Fruit fly (Drosophila melanogaster) whole organism, embryonic: ENCODE measurements around the gene CG6923.

ENCODE experiments used
- Blimp-1 ChIP-seq: fragments of 200-800 bp; sonication (Bioruptor generic); optimal IDR thresholded peaks from 3 replicates; lab custom pipeline; 2018; ENCODE audit warnings: missing biosample characterization, missing genetic modification characterization, mild to moderate bottlenecking, moderate library complexity, missing genetic modification reagents
- C15 ChIP-seq: fragments of 200-800 bp; sonication (Bioruptor generic); IDR thresholded peaks from 3 replicates; pipeline ENCODE4 v1.3.6; 2022; ENCODE audit warnings: missing biosample characterization, missing genetic modification characterization
- CG10321 ChIP-seq: fragments of 200-800 bp; sonication (Bioruptor generic); IDR thresholded peaks from 2 replicates; pipeline ENCODE4 v1.3.6; 2022; ENCODE audit warnings: missing biosample characterization, missing genetic modification characterization
- CG10366 ChIP-seq: fragments of 200-800 bp; sonication (Bioruptor generic); IDR thresholded peaks from 2 replicates; pipeline ENCODE4 v1.3.6; 2022; ENCODE audit warnings: missing biosample characterization, missing genetic modification characterization
- CG10462 ChIP-seq: fragments of 200-800 bp; sonication (Bioruptor generic); optimal IDR thresholded peaks from 2 replicates; lab custom pipeline; 2016; ENCODE audit warnings: missing biosample characterization, missing genetic modification characterization
- CG11504 ChIP-seq: fragments of 200-800 bp; sonication (Bioruptor generic); optimal IDR thresholded peaks from 3 replicates; lab custom pipeline; 2019; ENCODE audit warnings: missing biosample characterization, mild to moderate bottlenecking, missing genetic modification characterization, moderate library complexity
- CG11696 ChIP-seq: fragments of 200-800 bp; sonication (Bioruptor generic); IDR thresholded peaks from 2 replicates; pipeline ENCODE4 v1.3.6; 2022; ENCODE audit warnings: missing biosample characterization, missing genetic modification characterization
- CG13287 ChIP-seq: fragments of 200-800 bp; sonication (Bioruptor generic); IDR thresholded peaks from 2 replicates; pipeline ENCODE4 v1.3.6; 2022; ENCODE audit warnings: missing biosample characterization, missing genetic modification characterization; ENCODE audit not compliant: partially characterized antibody
- CG14014 ChIP-seq: fragments of 200-800 bp; sonication (Bioruptor generic); IDR thresholded peaks from 2 replicates; pipeline ENCODE4 v1.3.6; 2022; ENCODE audit warnings: missing biosample characterization, missing genetic modification characterization
- CG15514 ChIP-seq: fragments of 200-800 bp; sonication (Bioruptor generic); optimal IDR thresholded peaks from 3 replicates; lab custom pipeline; 2017; ENCODE audit warnings: missing biosample characterization, missing genetic modification characterization, mild to moderate bottlenecking, moderate library complexity, missing genetic modification reagents
- CG15601 ChIP-seq: fragments of 200-800 bp; sonication (Bioruptor generic); optimal IDR thresholded peaks from 3 replicates; lab custom pipeline; 2019; ENCODE audit warnings: missing biosample characterization, mild to moderate bottlenecking, missing genetic modification characterization, moderate library complexity
- CG16863 ChIP-seq: fragments of 200-800 bp; sonication (Bioruptor generic); optimal IDR thresholded peaks from 3 replicates; lab custom pipeline; 2016; ENCODE audit warnings: missing biosample characterization, missing genetic modification characterization
- CG17361 ChIP-seq: fragments of 200-800 bp; sonication (Bioruptor generic); IDR thresholded peaks from 3 replicates; pipeline ENCODE4 v1.3.6; 2022; ENCODE audit warnings: missing biosample characterization, missing genetic modification characterization
- CG1832 ChIP-seq: fragments of 200-800 bp; sonication (Bioruptor generic); optimal IDR thresholded peaks from 2 replicates; lab custom pipeline; 2017; ENCODE audit warnings: missing biosample characterization, mild to moderate bottlenecking, missing genetic modification characterization, inconsistent platforms
- CG18599 ChIP-seq: fragments of 200-800 bp; sonication (Bioruptor generic); optimal IDR thresholded peaks from 3 replicates; lab custom pipeline; 2017; ENCODE audit warnings: missing biosample characterization, missing genetic modification characterization, mild to moderate bottlenecking, moderate library complexity, missing genetic modification reagents
- CG2116 ChIP-seq: fragments of 200-800 bp; sonication (Bioruptor generic); optimal IDR thresholded peaks from 3 replicates; lab custom pipeline; 2018; ENCODE audit warnings: missing biosample characterization, mild to moderate bottlenecking, missing genetic modification characterization
- CG4328 ChIP-seq: fragments of 200-800 bp; sonication (Bioruptor generic); optimal IDR thresholded peaks from 3 replicates; lab custom pipeline; 2017; ENCODE audit warnings: missing biosample characterization, missing genetic modification reagents, missing genetic modification characterization
- CG5180 ChIP-seq: fragments of 200-800 bp; sonication (Bioruptor generic); optimal IDR thresholded peaks from 3 replicates; lab custom pipeline; 2017; ENCODE audit warnings: missing biosample characterization, missing genetic modification characterization, mild to moderate bottlenecking, moderate library complexity, missing genetic modification reagents
- CG6175 ChIP-seq: fragments of 200-800 bp; sonication (Bioruptor generic); IDR thresholded peaks from 3 replicates; pipeline ENCODE4 v1.3.6; 2022; ENCODE audit warnings: missing biosample characterization, missing genetic modification characterization
- CG6791 ChIP-seq: fragments of 200-800 bp; sonication (Bioruptor generic); IDR thresholded peaks from 3 replicates; pipeline ENCODE4 v1.3.6; 2022; ENCODE audit warnings: missing biosample characterization, missing genetic modification characterization; ENCODE audit not compliant: partially characterized antibody
- CG7928 ChIP-seq: fragments of 200-800 bp; sonication (Bioruptor generic); optimal IDR thresholded peaks from 2 replicates; lab custom pipeline; 2017; ENCODE audit warnings: missing biosample characterization, mild to moderate bottlenecking, missing genetic modification characterization
- CG9727 ChIP-seq: fragments of 200-800 bp; sonication (Bioruptor generic); optimal IDR thresholded peaks from 3 replicates; lab custom pipeline; 2017; ENCODE audit warnings: missing biosample characterization, mild to moderate bottlenecking, missing genetic modification characterization
- CTCF ChIP-seq: fragments of 200-800 bp; sonication (Bioruptor generic); optimal IDR thresholded peaks from 2 replicates; lab custom pipeline; 2017; ENCODE audit warnings: missing biosample characterization, mild to moderate bottlenecking, missing genetic modification characterization, moderate library complexity
- Dbx ChIP-seq: fragments of 200-800 bp; sonication (Bioruptor generic); IDR thresholded peaks from 3 replicates; pipeline ENCODE4 v1.3.6; 2022; ENCODE audit warnings: missing biosample characterization, missing genetic modification characterization
- Dfd ChIP-seq, 2 experiments: fragments of >200 bp; optimal IDR thresholded peaks; 2 replicates each; lab custom pipeline; 2017; ENCODE audit warnings: missing biosample characterization in 2 of 2, missing genetic modification characterization in 2 of 2
- Gug ChIP-seq: fragments of 200-800 bp; sonication (Bioruptor generic); IDR thresholded peaks from 4 replicates; pipeline ENCODE4 v1.3.6; 2022; ENCODE audit warnings: missing biosample characterization, missing genetic modification characterization
- Hmr ChIP-seq: fragments of 200-800 bp; sonication (Bioruptor generic); optimal IDR thresholded peaks from 3 replicates; lab custom pipeline; 2017; ENCODE audit warnings: mild to moderate bottlenecking, missing biosample characterization, missing genetic modification reagents, missing genetic modification characterization
- Med ChIP-seq: fragments of 200-800 bp; sonication (Bioruptor generic); peaks from one replicate; lab custom pipeline; 2016; ENCODE audit warnings: missing biosample characterization, missing genetic modification characterization, mild to moderate bottlenecking, inconsistent platforms, moderate library complexity
- Nf-YC ChIP-seq: fragments of 200-800 bp; optimal IDR thresholded peaks from 3 replicates; lab custom pipeline; 2019; ENCODE audit warnings: missing biosample characterization, mild to moderate bottlenecking, missing genetic modification characterization, moderate library complexity
- Taf1 ChIP-seq: fragments of 200-800 bp; sonication (Bioruptor generic); IDR thresholded peaks from 2 replicates; pipeline ENCODE4 v1.3.6; 2022; ENCODE audit warnings: missing biosample characterization, missing genetic modification characterization
- caup ChIP-seq: fragments of 200-800 bp; sonication (Bioruptor generic); optimal IDR thresholded peaks from 3 replicates; lab custom pipeline; 2017; ENCODE audit warnings: missing biosample characterization, mild to moderate bottlenecking, missing genetic modification characterization, moderate library complexity; ENCODE audit not compliant: severe bottlenecking
- cwo ChIP-seq: fragments of 200-800 bp; sonication (Bioruptor generic); optimal IDR thresholded peaks from 3 replicates; lab custom pipeline; 2017; ENCODE audit warnings: missing biosample characterization, missing genetic modification characterization, mild to moderate bottlenecking, moderate library complexity, missing genetic modification reagents
- dmrt99B ChIP-seq: fragments of 200-800 bp; sonication (Bioruptor generic); optimal IDR thresholded peaks from 2 replicates; lab custom pipeline; 2018; ENCODE audit warnings: missing biosample characterization, mild to moderate bottlenecking, missing genetic modification characterization, moderate library complexity
- gfzf ChIP-seq: fragments of 200-800 bp; sonication (Bioruptor generic); optimal IDR thresholded peaks from 2 replicates; lab custom pipeline; 2016; ENCODE audit warnings: missing biosample characterization, mild to moderate bottlenecking, missing genetic modification characterization, moderate library complexity
- grn ChIP-seq: fragments of 200-800 bp; sonication (Bioruptor generic); optimal IDR thresholded peaks from 3 replicates; lab custom pipeline; 2017; ENCODE audit warnings: missing biosample characterization, missing genetic modification characterization
- ham ChIP-seq: fragments of 200-800 bp; sonication (Bioruptor generic); IDR thresholded peaks from 2 replicates; pipeline ENCODE4 v1.3.6; 2022; ENCODE audit warnings: missing biosample characterization, missing genetic modification characterization
- her ChIP-seq: fragments of 200-800 bp; sonication (Bioruptor generic); optimal IDR thresholded peaks from 2 replicates; lab custom pipeline; 2016; ENCODE audit warnings: missing biosample characterization, missing genetic modification characterization
- mirr ChIP-seq: fragments of 200-800 bp; sonication (Bioruptor generic); optimal IDR thresholded peaks from 3 replicates; lab custom pipeline; 2018; ENCODE audit warnings: missing biosample characterization, mild to moderate bottlenecking, missing genetic modification characterization
- nerfin-1 ChIP-seq: fragments of 200-800 bp; sonication (Bioruptor generic); optimal IDR thresholded peaks from 3 replicates; lab custom pipeline; 2019; ENCODE audit warnings: missing biosample characterization, mild to moderate bottlenecking, missing genetic modification characterization, moderate library complexity
- nom ChIP-seq: fragments of 200-800 bp; sonication (Bioruptor generic); optimal IDR thresholded peaks from 2 replicates; lab custom pipeline; 2017; ENCODE audit warnings: missing biosample characterization, missing genetic modification characterization, mild to moderate bottlenecking, moderate library complexity, missing genetic modification reagents
- pnt ChIP-seq: fragments of 200-800 bp; sonication (Bioruptor generic); optimal IDR thresholded peaks from 3 replicates; lab custom pipeline; 2016; ENCODE audit warnings: missing biosample characterization, missing genetic modification characterization
- schlank ChIP-seq: fragments of 200-800 bp; sonication (Bioruptor generic); optimal IDR thresholded peaks from 2 replicates; lab custom pipeline; 2018; ENCODE audit warnings: missing biosample characterization, mild to moderate bottlenecking, missing genetic modification characterization
- seq ChIP-seq: fragments of 200-800 bp; sonication (Bioruptor generic); IDR thresholded peaks from 2 replicates; pipeline ENCODE4 v1.3.6; 2022; ENCODE audit warnings: missing biosample characterization, missing genetic modification characterization
- shn ChIP-seq: fragments of 200-800 bp; sonication (Bioruptor generic); optimal IDR thresholded peaks from 3 replicates; lab custom pipeline; 2016; ENCODE audit warnings: missing biosample characterization, missing genetic modification characterization
- sqz ChIP-seq: fragments of 200-800 bp; sonication (Bioruptor generic); optimal IDR thresholded peaks from 3 replicates; lab custom pipeline; 2018; ENCODE audit warnings: missing biosample characterization, mild to moderate bottlenecking, missing genetic modification characterization
- sug ChIP-seq: fragments of 200-800 bp; optimal IDR thresholded peaks from 2 replicates; lab custom pipeline; 2019; ENCODE audit warnings: missing biosample characterization, mild to moderate bottlenecking, missing genetic modification characterization, moderate library complexity
- tgo ChIP-seq: fragments of 200-800 bp; sonication (Bioruptor generic); IDR thresholded peaks from 3 replicates; pipeline ENCODE4 v1.3.6; 2022; ENCODE audit warnings: missing biosample characterization, missing genetic modification characterization
- tna ChIP-seq: fragments of 200-800 bp; sonication (Bioruptor generic); IDR thresholded peaks from 2 replicates; pipeline ENCODE4 v1.3.6; 2022; ENCODE audit warnings: missing biosample characterization, missing genetic modification characterization; ENCODE audit not compliant: partially characterized antibody
- twi ChIP-seq: fragments of 200-800 bp; optimal IDR thresholded peaks from 2 replicates; lab custom pipeline; 2019; ENCODE audit warnings: missing biosample characterization, mild to moderate bottlenecking, missing genetic modification characterization, moderate library complexity
- zfh1 ChIP-seq: fragments of 200-800 bp; sonication (Bioruptor generic); IDR thresholded peaks from 3 replicates; pipeline ENCODE4 v1.3.6; 2022; ENCODE audit warnings: missing biosample characterization, missing genetic modification characterization

Gene CG6923

DNA sequence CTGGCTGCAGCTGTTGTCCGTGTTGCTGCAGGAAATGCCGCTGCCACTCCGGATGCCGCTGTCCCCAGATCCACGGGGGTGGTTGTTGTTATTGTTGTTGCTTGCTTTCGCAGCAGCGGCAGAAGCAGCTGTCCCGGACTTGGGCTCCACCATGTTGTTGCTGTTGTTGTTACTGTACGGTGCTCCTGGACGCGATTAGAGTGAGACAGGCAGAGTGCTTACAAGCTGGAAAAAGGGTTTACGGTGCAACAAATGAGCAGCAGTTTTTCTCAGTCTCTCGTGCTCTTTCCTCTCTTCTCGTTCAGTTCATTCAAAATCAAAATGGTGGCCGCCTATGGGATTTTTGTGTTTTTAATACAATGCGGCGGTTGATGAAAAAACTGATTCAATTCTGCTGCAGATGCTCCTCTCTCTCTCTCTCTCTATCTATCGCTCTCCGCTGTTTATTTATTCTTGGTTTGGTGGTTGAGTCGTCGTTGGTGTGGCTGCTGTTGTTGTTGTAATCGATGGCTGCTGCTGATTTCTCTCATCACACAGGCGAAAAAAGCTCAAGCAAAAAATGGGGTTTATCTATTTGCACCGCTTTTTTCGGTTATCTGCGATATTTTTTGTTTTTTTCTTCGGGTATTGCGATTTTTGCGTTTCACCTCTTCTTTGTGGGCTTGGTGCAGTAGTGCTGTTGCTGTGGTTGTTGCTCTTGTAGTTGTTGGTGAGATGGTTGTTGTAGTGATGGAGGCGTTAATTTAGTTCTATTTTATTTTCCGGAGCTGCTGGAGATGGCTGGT, 13.9 kb upstream of the CG6923 start (continued):
- TF ChIP-seq CG10366 (GFP tag; lab: Robert Waterston, UW) (no peak), CG9727 (no peak), mirr (no peak), C15 (GFP tag; lab: Robert Waterston, UW) (no peak), tna (no peak), CG17361 (GFP tag; lab: Robert Waterston, UW) (no peak), CG5180 (no peak), sug (no peak), Dfd (GFP tag; optimal IDR thresholded peaks at IDR 0.05; lab: Kevin White, UChicago) (no peak), cwo (GFP tag; lab: Kevin White, UChicago) (no peak), CG18599 (GFP tag; lab: Kevin White, UChicago) (no peak), CG6791 (no peak), grn (no peak), CG11504 (tag; lab: Kevin White, UChicago) (no peak), CG2116 (no peak), CG10321 (GFP tag; lab: Robert Waterston, UW) (no peak), CTCF (GFP tag; lab: Kevin White, UChicago) (no peak), zfh1 (no peak), CG10462 (GFP tag; lab: Kevin White, UChicago) (no peak), Gug (GFP tag; lab: Robert Waterston, UW) (no peak), CG13287 (GFP tag; lab: Robert Waterston, UW) (no peak), CG7928 (no peak), CG16863 (GFP tag; lab: Kevin White, UChicago) (no peak), CG15601 (tag; lab: Kevin White, UChicago) (peak; percentile 51), Nf-YC (peak; percentile 77), CG6175 (no peak), CG4328 (GFP tag; lab: Kevin White, UChicago) (no peak), seq (GFP tag; lab: Robert Waterston, UW) (no peak), schlank (tag; lab: Kevin White, UChicago) (no peak), CG15514 (no peak), Blimp-1 (GFP tag; lab: Kevin White, UChicago) (no peak), pnt (GFP tag; lab: Kevin White, UChicago) (no peak), sqz (GFP tag; lab: Kevin White, UChicago) (peak; percentile 95), Hmr (no peak), shn (no peak), nerfin-1 (tag; lab: Kevin White, UChicago) (peak; percentile 93), gfzf (GFP tag; lab: Kevin White, UChicago) (no peak), Taf1 (GFP tag; lab: Robert Waterston, UW) (no peak), Med (no peak), twi (tag; lab: Kevin White, UChicago) (peak; percentile 16), CG1832 (peak; percentile 72), ham (GFP tag; lab: Robert Waterston, UW) (no peak), Dbx (GFP tag; lab: Robert Waterston, UW) (no peak), caup (GFP tag; lab: Kevin White, UChicago) (no peak), CG14014 (GFP tag; lab: Robert Waterston, UW) (no peak), CG11696 (no peak), nom (peak; percentile 14), dmrt99B (tag; lab: Kevin White, UChicago) (no peak), tgo (GFP tag; lab: Robert Waterston, UW) (no peak), her (GFP tag; lab: Kevin White, UChicago) (no peak)
